Worm (Caenorhabditis elegans): ENCODE results near the gene C53A5.16.

DNA sequence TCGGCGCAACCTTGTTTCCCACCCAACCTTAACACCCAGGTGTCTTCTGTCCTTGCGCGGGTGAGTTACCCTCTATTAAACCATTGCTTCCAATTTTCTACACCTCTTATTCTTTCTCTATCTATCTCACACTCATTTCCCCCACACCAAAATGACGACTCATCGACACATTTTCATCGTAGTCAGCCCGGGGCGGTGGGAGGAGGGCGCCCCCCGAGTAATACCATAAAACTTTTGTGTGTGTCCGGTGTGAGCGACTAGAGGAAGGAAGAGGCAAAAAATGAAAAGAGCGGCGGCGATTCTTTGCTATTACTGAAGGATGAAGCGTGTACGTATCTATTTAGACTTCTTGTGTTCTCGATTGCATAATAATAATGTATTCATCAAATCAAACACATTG is 17.6 kb downstream of the C53A5.16 start:
- no peak for TF ChIP-seq nhr-28 (tag; optimal IDR thresholded peaks at IDR 0.05)
- TF ChIP-seq ceh-63 (GFP tag; optimal IDR thresholded peaks at IDR 0.05): no peak
- no peak for TF ChIP-seq nhr-77 (tag; optimal IDR thresholded peaks at IDR 0.05)
- no peak for TF ChIP-seq skn-1 (tag; optimal IDR thresholded peaks at IDR 0.05)
- no peak for TF ChIP-seq ztf-11 (tag; optimal IDR thresholded peaks at IDR 0.05)
- TF ChIP-seq jun-1 (tag; optimal IDR thresholded peaks at IDR 0.05): no peak
- no peak for TF ChIP-seq nhr-76 (tag; optimal IDR thresholded peaks at IDR 0.05)
- no peak for TF ChIP-seq snpc-4 (tag; optimal IDR thresholded peaks at IDR 0.05)
- no peak for TF ChIP-seq egl-27 (tag; optimal IDR thresholded peaks at IDR 0.05)

Data from whole organism, L1 larva.